Fruit fly (Drosophila melanogaster): ENCODE data around the gene Kap-alpha3.
A peak's percentile ranks its signal among the peaks of the same experiment; 100 is the strongest.

Gene Kap-alpha3

DNA sequence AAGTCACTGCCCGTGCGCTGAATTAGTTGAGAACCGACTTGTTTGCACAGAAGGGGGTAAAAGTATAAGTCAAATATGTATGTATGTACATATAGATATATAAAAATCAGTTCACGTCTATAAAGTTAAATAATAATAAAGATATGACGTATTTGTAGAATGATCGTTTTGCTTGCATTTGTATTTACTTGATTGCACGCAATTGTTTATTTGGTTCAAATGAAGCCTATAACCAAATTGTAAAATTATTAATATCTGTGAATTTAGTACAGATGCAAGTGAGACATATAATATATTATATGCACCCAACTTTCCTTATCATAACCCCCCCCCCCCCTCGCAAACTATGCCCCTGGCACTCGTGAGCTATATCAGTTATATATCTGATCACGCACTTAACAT, 23.0 kb upstream of the Kap-alpha3 start (continued):
- peak; percentile 28 for TF ChIP-seq CG4424 (GFP tag; optimal IDR thresholded peaks at IDR 0.05)
- TF ChIP-seq CG4707 (GFP tag; optimal IDR thresholded peaks at IDR 0.05), result peak; percentile 18
- TF ChIP-seq CG7372 (GFP tag; IDR thresholded peaks at IDR 0.05), result peak; percentile 24; the same call in 1 of the 2 replicates
- TF ChIP-seq CG18619 (GFP tag; optimal IDR thresholded peaks at IDR 0.05), result peak; percentile 54
- TF ChIP-seq CG15011 (GFP tag; optimal IDR thresholded peaks at IDR 0.05), result peak; percentile 72
- peak; percentile 68; the same call in 2 of the 3 replicates for TF ChIP-seq dysf (GFP tag; IDR thresholded peaks at IDR 0.05)
- TF ChIP-seq CG10209 (GFP tag; optimal IDR thresholded peaks at IDR 0.05), result peak; percentile 60
- peak; percentile 59 for TF ChIP-seq CG15601 (tag; optimal IDR thresholded peaks at IDR 0.05)
- TF ChIP-seq D19B (GFP tag; optimal IDR thresholded peaks at IDR 0.05), result peak; percentile 41
- no peak for TF ChIP-seq cg (GFP tag; optimal IDR thresholded peaks at IDR 0.05)
- TF ChIP-seq B-H1 (GFP tag; IDR thresholded peaks at IDR 0.05), result peak; percentile 27; the same call in 1 of the 3 replicates
- TF ChIP-seq TFAM (GFP tag; optimal IDR thresholded peaks at IDR 0.05), result no peak
- TF ChIP-seq lmd (GFP tag; IDR thresholded peaks at IDR 0.05), result peak; percentile 30; the same call in 1 of the 2 replicates
- no peak for TF ChIP-seq z (GFP tag; IDR thresholded peaks at IDR 0.05)
- no peak for TF ChIP-seq CG12236 (GFP tag; optimal IDR thresholded peaks at IDR 0.05)
- peak; percentile 19 for TF ChIP-seq CG14710 (tag; optimal IDR thresholded peaks at IDR 0.05)
- TF ChIP-seq stc (GFP tag; IDR thresholded peaks at IDR 0.05), result 0 out of 2 replicates have a peak, but pooled peaks have one; percentile 37
- TF ChIP-seq gsb-n (tag; optimal IDR thresholded peaks at IDR 0.05), result peak; percentile 16
- TF ChIP-seq CoRest (tag; optimal IDR thresholded peaks at IDR 0.05), result peak; percentile 50
- TF ChIP-seq peb (GFP tag; IDR thresholded peaks at IDR 0.05), result no peak
- peak; percentile 56 for TF ChIP-seq dmrt99B (tag; optimal IDR thresholded peaks at IDR 0.05)
- TF ChIP-seq CG8944 (GFP tag; optimal IDR thresholded peaks at IDR 0.05), result no peak
- no peak for TF ChIP-seq ssp (GFP tag; IDR thresholded peaks at IDR 0.05)
- peak; percentile 50 for TF ChIP-seq CG31441 (GFP tag; IDR thresholded peaks at IDR 0.05)
- no peak for TF ChIP-seq gcm2 (GFP tag; optimal IDR thresholded peaks at IDR 0.05)
- TF ChIP-seq CG11723 (GFP tag; optimal IDR thresholded peaks at IDR 0.05), result peak; percentile 2
- TF ChIP-seq hkb (optimal IDR thresholded peaks at IDR 0.05), result no peak
- peak; percentile 59 for TF ChIP-seq hkb (GFP tag; IDR thresholded peaks at IDR 0.05)
- TF ChIP-seq eyg (GFP tag; optimal IDR thresholded peaks at IDR 0.05), result no peak
- peak; percentile 32 for TF ChIP-seq Oli (tag; optimal IDR thresholded peaks at IDR 0.05)
- peak; percentile 40 for TF ChIP-seq CG17385 (GFP tag; optimal IDR thresholded peaks at IDR 0.05)
- TF ChIP-seq Sry-δ (GFP tag; optimal IDR thresholded peaks at IDR 0.05), result no peak
- TF ChIP-seq CG17829 (tag; optimal IDR thresholded peaks at IDR 0.05), result no peak
- TF ChIP-seq CG12942 (GFP tag; optimal IDR thresholded peaks at IDR 0.05), result no peak
- peak; percentile 24 for TF ChIP-seq CG8281 (tag; optimal IDR thresholded peaks at IDR 0.05)
- peak; percentile 56 for TF ChIP-seq CG17359 (tag; optimal IDR thresholded peaks at IDR 0.05)
- TF ChIP-seq sug (tag; optimal IDR thresholded peaks at IDR 0.05), result peak; percentile 57
- peak; percentile 29 for TF ChIP-seq phol (tag; optimal IDR thresholded peaks at IDR 0.05)
- TF ChIP-seq pros (GFP tag; optimal IDR thresholded peaks at IDR 0.05), result no peak
- TF ChIP-seq MBD-R2 (GFP tag; IDR thresholded peaks at IDR 0.05), result peak; percentile 11; the same call in 1 of the 2 replicates
- no peak for TF ChIP-seq Doc3 (GFP tag; IDR thresholded peaks at IDR 0.05; ENCODE audit: partially characterized antibody)
- TF ChIP-seq cwo (GFP tag; optimal IDR thresholded peaks at IDR 0.05), result peak; percentile 78
- peak; percentile 71 for TF ChIP-seq caup (GFP tag; optimal IDR thresholded peaks at IDR 0.05; ENCODE audit: severe bottlenecking)
- peak; percentile 17 for TF ChIP-seq Kr (GFP tag; optimal IDR thresholded peaks at IDR 0.05)
- TF ChIP-seq Aef1 (GFP tag; IDR thresholded peaks at IDR 0.05), result peak; percentile 26; the same call in 1 of the 3 replicates
- peak; percentile 67 for TF ChIP-seq CG10543 (GFP tag; optimal IDR thresholded peaks at IDR 0.05)
- 0 out of 2 replicates have a peak, but pooled peaks have one; percentile 43 for TF ChIP-seq CG31224 (GFP tag; IDR thresholded peaks at IDR 0.05)
- peak; percentile 61 for TF ChIP-seq PHDP (tag; optimal IDR thresholded peaks at IDR 0.05)
- TF ChIP-seq Eip74EF (GFP tag; optimal IDR thresholded peaks at IDR 0.05), result peak in 1 of 2 experiments; percentile 14
- TF ChIP-seq sob (GFP tag; IDR thresholded peaks at IDR 0.05), result 0 out of 2 replicates have a peak, but pooled peaks have one; percentile 38

Data from whole organism, embryonic.